Fruit fly (Drosophila melanogaster): Measurements from ENCODE around the gene Sgs7.

Sgs7 gene

dm6 chr3L:11491874-11492268 lies 17.8 kb upstream of the Sgs7 start (continued):
- no peak for TF ChIP-seq CG10209 (GFP tag; optimal IDR thresholded peaks at IDR 0.05)
- peak; percentile 8 for TF ChIP-seq cg (GFP tag; optimal IDR thresholded peaks at IDR 0.05)
- peak; percentile 30 for TF ChIP-seq CG4707 (GFP tag; optimal IDR thresholded peaks at IDR 0.05)
- TF ChIP-seq grau (tag; optimal IDR thresholded peaks at IDR 0.05): no peak
- TF ChIP-seq zen (tag; optimal IDR thresholded peaks at IDR 0.05): no peak
- peak; percentile 25 for TF ChIP-seq fd64A (GFP tag; optimal IDR thresholded peaks at IDR 0.05)
- TF ChIP-seq Oli (tag; optimal IDR thresholded peaks at IDR 0.05): no peak
- no peak for TF ChIP-seq her (GFP tag; optimal IDR thresholded peaks at IDR 0.05)
- no peak for TF ChIP-seq CG6654 (GFP tag; optimal IDR thresholded peaks at IDR 0.05)
- TF ChIP-seq Ssrp (tag; optimal IDR thresholded peaks at IDR 0.05): no peak
- no peak for TF ChIP-seq BEAF-32 (GFP tag; optimal IDR thresholded peaks at IDR 0.05)
- no peak for TF ChIP-seq Hand (GFP tag; optimal IDR thresholded peaks at IDR 0.05)
- TF ChIP-seq unpg (GFP tag; optimal IDR thresholded peaks at IDR 0.05): no peak
- TF ChIP-seq Rx (GFP tag; IDR thresholded peaks at IDR 0.05): no peak
- TF ChIP-seq knrl (GFP tag; IDR thresholded peaks at IDR 0.05; ENCODE audit: partially characterized antibody): no peak
- no peak for TF ChIP-seq CG11696 (GFP tag; IDR thresholded peaks at IDR 0.05)
- TF ChIP-seq CG12071 (GFP tag; optimal IDR thresholded peaks at IDR 0.05): no peak
- TF ChIP-seq Med (GFP tag): peak; percentile 75
- no peak for TF ChIP-seq HLH3B (GFP tag; IDR thresholded peaks at IDR 0.05)
- TF ChIP-seq CG17359 (tag; optimal IDR thresholded peaks at IDR 0.05): peak; percentile 25
- no peak for TF ChIP-seq CG2678 (tag; optimal IDR thresholded peaks at IDR 0.05)
- no peak for TF ChIP-seq sens-2 (GFP tag; IDR thresholded peaks at IDR 0.05)
- TF ChIP-seq H15 (GFP tag; IDR thresholded peaks at IDR 0.05): no peak
- TF ChIP-seq CG9797 (GFP tag; optimal IDR thresholded peaks at IDR 0.05): no peak
- TF ChIP-seq CG10959 (GFP tag; IDR thresholded peaks at IDR 0.05): no peak
- TF ChIP-seq CG31224 (GFP tag; IDR thresholded peaks at IDR 0.05): no peak
- no peak for TF ChIP-seq tx (GFP tag; optimal IDR thresholded peaks at IDR 0.05)
- no peak for TF ChIP-seq pan (optimal IDR thresholded peaks at IDR 0.05)
- TF ChIP-seq pan (GFP tag; optimal IDR thresholded peaks at IDR 0.05 in 1 of 2, IDR thresholded peaks at IDR 0.05 in 1 of 2): no peak
- peak; percentile 51 for TF ChIP-seq ATbp (GFP tag; optimal IDR thresholded peaks at IDR 0.05)
- TF ChIP-seq dati (GFP tag; IDR thresholded peaks at IDR 0.05): no peak
- no peak for TF ChIP-seq CG17361 (GFP tag; IDR thresholded peaks at IDR 0.05)
- TF ChIP-seq pnt (GFP tag; optimal IDR thresholded peaks at IDR 0.05): no peak

- peak; percentile 96 for TF ChIP-seq twi (tag; optimal IDR thresholded peaks at IDR 0.05)
- TF ChIP-seq dysf (GFP tag; IDR thresholded peaks at IDR 0.05): 0 out of 3 replicates have a peak, but pooled peaks have one; percentile 15
- TF ChIP-seq B-H1 (GFP tag; IDR thresholded peaks at IDR 0.05): no peak
- TF ChIP-seq Sox102F (GFP tag; optimal IDR thresholded peaks at IDR 0.05): no peak
- TF ChIP-seq CG15696 (tag; optimal IDR thresholded peaks at IDR 0.05): no peak
- TF ChIP-seq CG1603 (tag; optimal IDR thresholded peaks at IDR 0.05): peak; percentile 18
- no peak for TF ChIP-seq Hr3 (GFP tag; optimal IDR thresholded peaks at IDR 0.05)
- TF ChIP-seq CG32772 (GFP tag; IDR thresholded peaks at IDR 0.05): no peak
- 0 out of 3 replicates have a peak, but pooled peaks have one; percentile 30 for TF ChIP-seq Dbx (GFP tag; IDR thresholded peaks at IDR 0.05)
- TF ChIP-seq chinmo (GFP tag; IDR thresholded peaks at IDR 0.05; ENCODE audit: partially characterized antibody): peak; percentile 73; the same call in 1 of the 4 replicates
- no peak for TF ChIP-seq ftz-f1 (GFP tag; optimal IDR thresholded peaks at IDR 0.05)
- TF ChIP-seq abd-A (tag; optimal IDR thresholded peaks at IDR 0.05): peak; percentile 27
- no peak for TF ChIP-seq tup (GFP tag; optimal IDR thresholded peaks at IDR 0.05)
- TF ChIP-seq Pdp1 (GFP tag; optimal IDR thresholded peaks at IDR 0.05): no peak
- TF ChIP-seq CG18262 (tag; optimal IDR thresholded peaks at IDR 0.05): no peak
- TF ChIP-seq CG12744 (GFP tag; optimal IDR thresholded peaks at IDR 0.05): no peak
- peak; percentile 65; the same call in 1 of the 2 replicates for TF ChIP-seq CG10321 (GFP tag; IDR thresholded peaks at IDR 0.05)
- TF ChIP-seq CG1832 (GFP tag; optimal IDR thresholded peaks at IDR 0.05): peak; percentile 60
- no peak for TF ChIP-seq Chrac-16 (GFP tag; optimal IDR thresholded peaks at IDR 0.05)
- peak; percentile 34 for TF ChIP-seq CG3163 (GFP tag; optimal IDR thresholded peaks at IDR 0.05)
Observed at dm6 chr3L:11492457-11492856, 17.2 kb upstream of the Sgs7 start.
